Worm (Caenorhabditis elegans): Measurements from ENCODE around the gene C28H8.5.

C28H8.5 gene

DNA sequence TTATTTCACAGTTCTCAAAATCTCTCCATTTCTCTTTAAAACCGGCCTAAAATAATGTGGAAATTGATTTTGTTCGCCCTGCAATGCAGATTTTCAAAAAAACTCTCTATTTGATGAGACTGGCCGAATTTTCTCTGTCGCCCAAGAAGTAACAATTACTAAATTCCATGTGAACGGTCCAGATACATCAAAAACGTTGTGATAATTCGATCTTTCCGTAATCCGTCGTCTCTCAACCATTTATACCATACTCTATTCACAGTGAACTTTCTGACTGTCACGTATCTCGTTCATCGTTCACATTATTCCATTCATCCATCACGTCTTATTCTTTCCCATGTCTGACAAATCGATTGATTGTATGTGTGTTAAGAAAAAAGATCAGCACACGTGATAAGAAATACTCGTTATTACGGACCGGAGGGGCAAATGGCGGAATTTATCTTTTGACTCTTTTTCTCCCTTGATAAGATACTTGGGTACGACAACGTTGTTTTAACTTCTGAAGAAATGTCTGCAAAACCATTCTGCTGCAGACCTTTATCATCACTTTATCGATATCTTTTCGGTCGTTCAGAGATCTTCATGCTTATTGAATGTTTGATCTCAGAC, 37.1 kb downstream of the C28H8.5 start:
- TF ChIP-seq ceh-82 (tag; optimal IDR thresholded peaks at IDR 0.05) (no peak), ztf-4 (tag; optimal IDR thresholded peaks at IDR 0.05) (peak; percentile 7), snu-23 (GFP tag; optimal IDR thresholded peaks at IDR 0.05) (peak; percentile 65), hpl-2 (GFP tag; optimal IDR thresholded peaks at IDR 0.05) (no peak), tlp-1 (tag; optimal IDR thresholded peaks at IDR 0.05) (no peak), C04F5.9 (tag; optimal IDR thresholded peaks at IDR 0.05) (no peak), ztf-11 (tag; optimal IDR thresholded peaks at IDR 0.05) (no peak), unc-30 (tag; optimal IDR thresholded peaks at IDR 0.05) (no peak), lin-35 (GFP tag; optimal IDR thresholded peaks at IDR 0.05) (peak in 1 of 2 experiments; percentile 48), ama-1 (optimal IDR thresholded peaks at IDR 0.05) (no peak), fkh-8 (tag; optimal IDR thresholded peaks at IDR 0.05) (no peak), nhr-90 (tag; optimal IDR thresholded peaks at IDR 0.05; ENCODE audit: poor library complexity) (peak; percentile 63), lin-14 (GFP tag; optimal IDR thresholded peaks at IDR 0.05) (peak; percentile 66), ets-5 (GFP tag; IDR thresholded peaks at IDR 0.05) (no peak), mab-9 (GFP tag; IDR thresholded peaks at IDR 0.05) (no peak), unc-130 (tag; optimal IDR thresholded peaks at IDR 0.05) (no peak), ceh-8 (GFP tag; optimal IDR thresholded peaks at IDR 0.05) (no peak), pag-3 (tag; optimal IDR thresholded peaks at IDR 0.05; ENCODE audit: borderline replicate concordance, insufficient read depth) (no peak), dpl-1 (GFP tag; optimal IDR thresholded peaks at IDR 0.05) (peak in 1 of 3 experiments; percentile 0), xbp-1 (tag; optimal IDR thresholded peaks at IDR 0.05) (no peak), ces-1 (GFP tag; optimal IDR thresholded peaks at IDR 0.05) (no peak), nhr-20 (tag; optimal IDR thresholded peaks at IDR 0.05) (peak; percentile 69), nhr-71 (tag; optimal IDR thresholded peaks at IDR 0.05) (peak; percentile 76), grh-1 (GFP tag; IDR thresholded peaks at IDR 0.05) (peak; percentile 81), Y116A8C.19 (tag; optimal IDR thresholded peaks at IDR 0.05; ENCODE audit: borderline replicate concordance) (no peak), C34B4.2 (tag; optimal IDR thresholded peaks at IDR 0.05) (no peak), nhr-19 (GFP tag; conservative IDR thresholded peaks at IDR 0.05) (peak; percentile 54), elt-3 (tag; optimal IDR thresholded peaks at IDR 0.05) (peak; percentile 42 to 96 (median 93)), efl-1 (optimal IDR thresholded peaks at IDR 0.05) (no peak), efl-1 (GFP tag; optimal IDR thresholded peaks at IDR 0.05 in 1 of 2) (peak in 1 of 2 experiments; percentile 92), unc-62 (GFP tag; optimal IDR thresholded peaks at IDR 0.05) (no peak), ceh-88 (GFP tag; IDR thresholded peaks at IDR 0.05) (no peak), nhr-47 (tag; optimal IDR thresholded peaks at IDR 0.05) (peak; percentile 44), mdl-1 (tag; optimal IDR thresholded peaks at IDR 0.05) (peak in 1 of 2 experiments; percentile 67), skn-1 (tag; optimal IDR thresholded peaks at IDR 0.05) (no peak), mep-1 (tag; optimal IDR thresholded peaks at IDR 0.05) (no peak), blmp-1 (tag; optimal IDR thresholded peaks at IDR 0.05) (peak; percentile 59), ceh-63 (GFP tag; optimal IDR thresholded peaks at IDR 0.05) (no peak), hlh-4 (tag; optimal IDR thresholded peaks at IDR 0.05) (no peak), nhr-85 (tag) (peak; percentile 92), egl-27 (tag; optimal IDR thresholded peaks at IDR 0.05) (no peak), tbx-2 (tag; optimal IDR thresholded peaks at IDR 0.05) (peak; percentile 30), mef-2 (tag; optimal IDR thresholded peaks at IDR 0.05) (no peak), alr-1 (tag; optimal IDR thresholded peaks at IDR 0.05; ENCODE audit: borderline replicate concordance) (no peak)

Measured in whole organism, L1 larva.